Fruit fly (Drosophila melanogaster): ENCODE measurements around the gene CG7920.

dm6 chr3R:30021009-30021408, 5.9 kb upstream of the CG7920 start:
- TF ChIP-seq insv (GFP tag; optimal IDR thresholded peaks at IDR 0.05) (no peak), ems (GFP tag; optimal IDR thresholded peaks at IDR 0.05) (no peak), CG11723 (GFP tag; optimal IDR thresholded peaks at IDR 0.05) (no peak), CG8290 (GFP tag; optimal IDR thresholded peaks at IDR 0.05) (no peak), CG8290 (tag; optimal IDR thresholded peaks at IDR 0.05) (no peak), CG6654 (GFP tag; optimal IDR thresholded peaks at IDR 0.05) (no peak), CG11456 (GFP tag; IDR thresholded peaks at IDR 0.05) (no peak), CG10431 (GFP tag; optimal IDR thresholded peaks at IDR 0.05) (no peak), Taf1 (GFP tag; IDR thresholded peaks at IDR 0.05) (no peak), Vsx1 (GFP tag; optimal IDR thresholded peaks at IDR 0.05) (no peak), gsb (GFP tag; IDR thresholded peaks at IDR 0.05) (no peak), CG2712 (tag; optimal IDR thresholded peaks at IDR 0.05) (peak; percentile 30), zen2 (GFP tag; IDR thresholded peaks at IDR 0.05; ENCODE audit: partially characterized antibody) (no peak)
